Worm (Caenorhabditis elegans) whole organism, L4/young adult: Measurements from ENCODE around the gene srz-100.

Experiments used
- W03F9.2 ChIP-seq: fragments of 150-350 bp; optimal IDR thresholded peaks from 2 replicates; lab custom pipeline; 2014; ENCODE audit warnings: missing biosample characterization, missing genetic modification characterization
- dao-5 ChIP-seq: sonication (generic microtip); optimal IDR thresholded peaks from 2 replicates; lab custom pipeline; 2016; ENCODE audit warnings: missing genotype, missing genetic modification characterization, moderate library complexity, missing compliant biosample characterization
- him-1 ChIP-seq: sonication (generic microtip); optimal IDR thresholded peaks from 2 replicates; lab custom pipeline; 2016; ENCODE audit warnings: missing genotype, missing genetic modification reagents, missing genetic modification characterization, missing compliant biosample characterization

Gene srz-100

DNA sequence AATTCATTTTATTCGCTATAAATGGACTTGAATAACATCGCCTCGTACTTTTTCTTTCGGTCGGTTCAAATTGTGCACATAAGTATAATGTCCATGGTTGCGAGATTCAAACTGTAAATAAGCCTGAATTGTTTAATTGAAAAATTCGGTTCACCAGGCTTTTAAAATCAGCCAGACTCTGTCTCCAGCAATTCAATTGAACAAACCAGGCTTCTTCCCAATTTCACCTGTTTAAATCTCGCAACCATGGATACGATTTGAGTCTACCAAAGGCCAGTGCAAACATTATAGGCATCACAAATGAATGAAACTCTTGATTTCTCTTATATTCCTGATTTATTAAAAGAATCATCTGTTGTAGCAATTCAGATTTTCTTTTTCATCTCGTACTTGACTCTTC, at the start of gene srz-100:
Gene srz-100, plus strand, starts transcription at position 301 of the 400 bp plus-strand sequence.
- TF ChIP-seq dao-5 (tag; lab: Kevin White, UChicago) (no peak), W03F9.2 (tag; lab: Kevin White, UChicago) (no peak), him-1 (tag; lab: Kevin White, UChicago) (no peak)

- TF ChIP-seq W03F9.2 (tag; lab: Kevin White, UChicago) (no peak), him-1 (tag; lab: Kevin White, UChicago) (no peak), dao-5 (tag; lab: Kevin White, UChicago) (no peak)
Measured at ce11 chrV:16682886-16683285, 48.8 kb upstream of the srz-100 start, which contains the start of gene srw-36. Gene srw-36 (plus strand): TSS chrV:16683186.

DNA sequence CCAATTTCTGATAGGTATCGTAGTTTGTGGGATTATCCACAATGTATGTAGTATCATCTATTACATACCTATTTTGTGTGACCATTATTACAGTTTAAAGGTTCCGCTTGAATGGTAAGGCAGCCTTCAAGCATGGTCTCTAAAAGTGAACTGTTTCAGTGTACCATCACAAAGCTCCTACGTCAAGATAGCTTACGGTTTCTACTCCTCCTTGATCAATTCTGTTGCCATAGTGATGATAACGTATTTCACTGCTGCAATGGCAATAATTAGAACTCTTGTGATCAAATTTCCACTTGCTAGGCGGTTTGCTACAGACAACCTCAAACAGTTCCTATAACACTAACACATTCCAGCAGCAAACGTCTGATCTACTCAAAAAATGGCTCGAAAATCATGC, 48.3 kb upstream of the srz-100 start:
- TF ChIP-seq him-1 (tag; lab: Kevin White, UChicago) (no peak), W03F9.2 (tag; lab: Kevin White, UChicago) (no peak)

- no peak for TF ChIP-seq W03F9.2 (tag; lab: Kevin White, UChicago)
- no peak for TF ChIP-seq him-1 (tag; lab: Kevin White, UChicago)
- no peak for TF ChIP-seq dao-5 (tag; lab: Kevin White, UChicago)
Measured at ce11 chrV:16685725-16686124, 46.0 kb upstream of the srz-100 start, which contains the start of gene srw-43. Gene srw-43 (plus strand): TSS chrV:16686025.

- no peak for TF ChIP-seq him-1 (tag; lab: Kevin White, UChicago)
- no peak for TF ChIP-seq W03F9.2 (tag; lab: Kevin White, UChicago)
- TF ChIP-seq dao-5 (tag; lab: Kevin White, UChicago): no peak
Measured at ce11 chrV:16687227-16687626, 44.5 kb upstream of the srz-100 start, which contains the start of gene srz-102. Gene srz-102 (plus strand): TSS chrV:16687527.

ce11 chrV:16692988-16693387, 38.7 kb upstream of the srz-100 start:
- TF ChIP-seq dao-5 (tag; lab: Kevin White, UChicago) (no peak), him-1 (tag; lab: Kevin White, UChicago) (no peak), W03F9.2 (tag; lab: Kevin White, UChicago) (no peak)

DNA sequence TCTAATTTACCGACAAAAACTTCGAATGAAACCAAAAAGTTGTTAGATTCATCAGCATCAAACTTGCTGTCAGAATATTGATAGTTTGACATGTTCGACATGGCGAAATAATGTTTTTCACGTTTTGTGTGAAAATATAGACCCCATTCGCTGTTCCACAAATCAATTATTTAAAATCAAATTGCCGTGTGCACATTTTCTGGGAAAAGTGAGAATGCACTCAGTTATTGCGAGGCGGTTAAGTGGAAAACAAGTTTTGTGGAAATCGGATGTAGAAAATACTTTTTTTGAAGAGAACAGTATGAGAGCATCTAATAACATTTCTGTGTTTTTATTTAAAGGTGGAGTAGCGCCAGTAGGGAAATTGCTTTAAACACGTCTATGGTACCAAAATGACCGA, 38.0 kb upstream of the srz-100 start, which contains the start of gene srw-42:
Gene srw-42, minus strand, starts transcription at position 101 of the 400 bp plus-strand sequence.
- TF ChIP-seq him-1 (tag; lab: Kevin White, UChicago): no peak
- no peak for TF ChIP-seq dao-5 (tag; lab: Kevin White, UChicago)
- TF ChIP-seq W03F9.2 (tag; lab: Kevin White, UChicago): no peak

DNA sequence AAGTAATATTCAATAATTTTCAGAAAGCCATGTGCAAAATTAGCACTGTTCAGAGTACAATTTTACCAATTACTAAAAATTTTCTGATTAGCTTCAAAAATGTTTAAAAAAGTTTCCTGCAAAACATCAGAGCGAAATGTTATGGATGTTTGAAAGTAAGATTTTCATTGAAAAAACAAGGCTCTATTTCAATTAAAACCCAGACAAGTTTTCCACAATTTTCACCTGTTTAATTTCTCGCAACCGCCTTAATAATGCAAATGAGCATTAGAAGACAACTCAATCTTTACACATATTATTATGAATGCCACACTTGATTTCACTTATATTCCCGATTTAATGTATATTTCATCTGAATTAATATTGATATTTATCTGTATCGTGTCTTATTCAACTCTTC, 37.2 kb upstream of the srz-100 start, which contains the start of gene srz-101:
Gene srz-101, plus strand, starts transcription at position 301 of the 400 bp plus-strand sequence.
- TF ChIP-seq W03F9.2 (tag; lab: Kevin White, UChicago) (no peak), him-1 (tag; lab: Kevin White, UChicago) (no peak), dao-5 (tag; lab: Kevin White, UChicago) (no peak)

- no peak for TF ChIP-seq W03F9.2 (tag; lab: Kevin White, UChicago)
- TF ChIP-seq him-1 (tag; lab: Kevin White, UChicago): no peak
- no peak for TF ChIP-seq dao-5 (tag; lab: Kevin White, UChicago)
Measured at ce11 chrV:16695499-16695898, 36.2 kb upstream of the srz-100 start.

DNA sequence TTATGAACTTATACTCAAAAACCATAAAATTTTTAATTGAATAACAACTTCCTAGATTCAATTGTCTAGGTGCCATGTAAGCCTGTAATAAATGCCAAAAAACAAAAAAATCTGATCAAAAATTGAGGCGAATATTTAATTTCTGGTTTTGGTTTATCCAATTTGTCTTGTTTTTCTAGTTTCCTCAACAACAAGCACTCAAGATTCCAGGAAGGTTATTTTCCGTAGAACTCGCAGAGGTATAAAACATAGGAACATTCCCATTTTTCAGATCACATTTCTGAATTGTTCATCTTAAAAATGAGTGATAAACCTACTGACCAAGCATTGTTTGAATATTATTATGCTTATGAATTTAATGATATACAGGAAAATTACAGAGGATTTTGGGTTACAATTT, 34.5 kb upstream of the srz-100 start, which contains the start of gene srw-41:
Gene srw-41, plus strand, starts transcription at position 301 of the 400 bp plus-strand sequence.
- TF ChIP-seq dao-5 (tag; lab: Kevin White, UChicago) (no peak), W03F9.2 (tag; lab: Kevin White, UChicago) (no peak), him-1 (tag; lab: Kevin White, UChicago) (no peak)

DNA sequence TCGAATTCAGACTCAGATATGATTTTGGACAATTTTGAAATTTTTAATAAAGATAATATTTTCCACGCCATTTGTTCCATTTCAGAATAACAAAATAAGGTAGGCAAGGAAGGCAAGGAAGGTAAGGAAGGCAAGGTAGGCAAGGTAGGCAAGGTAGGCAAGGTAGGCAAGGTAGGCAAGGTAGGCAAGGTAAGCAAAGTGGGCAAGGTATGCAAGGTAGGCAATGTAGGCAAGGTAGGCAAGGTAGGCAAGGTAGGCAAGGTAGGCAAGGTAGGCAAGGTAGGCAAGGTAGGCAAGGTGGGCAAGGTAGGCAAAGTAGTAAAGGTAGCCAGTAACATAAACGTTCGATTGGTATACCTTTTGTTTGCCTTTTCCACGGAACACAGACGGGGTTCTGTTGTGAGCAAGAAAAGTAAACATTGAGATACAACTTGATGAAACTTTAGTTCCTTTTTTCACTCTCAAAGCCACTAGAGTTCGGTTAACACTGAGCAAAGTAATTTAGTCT, 31.9 kb upstream of the srz-100 start, which contains the start of gene Y70C5C.1:
Gene Y70C5C.1, plus strand, starts transcription at position 458 of the 508 bp plus-strand sequence.
- TF ChIP-seq W03F9.2 (tag; lab: Kevin White, UChicago) (no peak), him-1 (tag; lab: Kevin White, UChicago) (no peak), dao-5 (tag; lab: Kevin White, UChicago) (no peak)

ce11 chrV:16706549-16706948, 25.2 kb upstream of the srz-100 start, which contains the start of gene clec-9:
Gene clec-9 (minus strand): TSS chrV:16706649.
- no peak for TF ChIP-seq W03F9.2 (tag; lab: Kevin White, UChicago)
- TF ChIP-seq dao-5 (tag; lab: Kevin White, UChicago): no peak
- TF ChIP-seq him-1 (tag; lab: Kevin White, UChicago): no peak

ce11 chrV:16713797-16714196, 17.9 kb upstream of the srz-100 start:
- TF ChIP-seq him-1 (tag; lab: Kevin White, UChicago) (no peak), dao-5 (tag; lab: Kevin White, UChicago) (no peak), W03F9.2 (tag; lab: Kevin White, UChicago) (no peak)

DNA sequence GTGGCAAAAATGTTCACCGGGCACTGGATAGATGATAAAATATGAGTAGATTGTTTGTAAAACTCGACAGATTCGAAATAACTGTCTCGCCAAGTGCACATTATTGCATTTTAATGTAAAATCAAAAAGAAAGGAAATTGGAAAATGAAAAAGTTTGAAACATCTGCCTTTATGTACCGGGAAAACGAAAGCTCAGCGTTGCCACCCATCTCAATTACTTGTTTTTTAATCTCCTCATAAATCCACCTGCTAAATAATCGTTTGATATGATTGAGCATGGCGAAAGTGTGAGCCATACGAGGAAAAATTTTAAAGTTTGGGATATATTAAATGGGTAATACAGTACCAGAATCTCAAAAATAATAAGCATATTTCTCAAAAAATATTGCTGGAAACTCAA, 15.1 kb upstream of the srz-100 start, which contains the start of gene srh-137:
Gene srh-137, minus strand, starts transcription at position 101 of the 400 bp plus-strand sequence.
- TF ChIP-seq him-1 (tag; lab: Kevin White, UChicago) (no peak), dao-5 (tag; lab: Kevin White, UChicago) (no peak), W03F9.2 (tag; lab: Kevin White, UChicago) (no peak)
